Fruit fly (Drosophila melanogaster) whole organism, wandering third instar larva: Measurements from ENCODE around the gene slp2.

Experiments
- Abd-B ChIP-seq: fragments of >200 bp; optimal IDR thresholded peaks from 2 replicates; lab custom pipeline; 2017; ENCODE audit warnings: missing biosample characterization, missing genetic modification characterization
- CG32264 ChIP-seq: fragments of 200-800 bp; sonication (Bioruptor generic); optimal IDR thresholded peaks from 2 replicates; lab custom pipeline; 2016; ENCODE audit warnings: missing biosample characterization, missing genetic modification characterization
- CG9705 ChIP-seq: fragments of 200-800 bp; sonication (Bioruptor generic); optimal IDR thresholded peaks from 2 replicates; lab custom pipeline; 2018; ENCODE audit warnings: missing biosample characterization, mild to moderate bottlenecking, missing genetic modification characterization
- CrebA ChIP-seq: fragments of 200-800 bp; sonication (Bioruptor generic); optimal IDR thresholded peaks from 2 replicates; lab custom pipeline; 2016; ENCODE audit warnings: missing biosample characterization, mild to moderate bottlenecking, missing genetic modification characterization, borderline replicate concordance
- Dfd ChIP-seq: fragments of >200 bp; optimal IDR thresholded peaks from 2 replicates; lab custom pipeline; 2017; ENCODE audit warnings: missing biosample characterization, missing genetic modification characterization
- Dif ChIP-seq: fragments of 200-275, 200-300 bp; sonication (Bioruptor generic); optimal IDR thresholded peaks from 2 replicates; lab custom pipeline; 2018; ENCODE audit warnings: missing biosample characterization, missing genetic modification characterization; ENCODE audit not compliant: partially characterized antibody
- GATAd ChIP-seq: sonication (Bioruptor generic); optimal IDR thresholded peaks from 2 replicates; lab custom pipeline; 2016; ENCODE audit warnings: missing biosample characterization, missing genetic modification characterization
- HLH106 ChIP-seq: fragments of 200-800 bp; optimal IDR thresholded peaks from 3 replicates; lab custom pipeline; 2019; ENCODE audit warnings: missing biosample characterization, mild to moderate bottlenecking, missing genetic modification characterization, moderate library complexity
- Hnf4 ChIP-seq: fragments of 200-800 bp; sonication (Bioruptor generic); optimal IDR thresholded peaks from 2 replicates; lab custom pipeline; 2016; ENCODE audit warnings: missing biosample characterization, mild to moderate bottlenecking, missing genetic modification characterization
- Hr78 ChIP-seq: fragments of >200 bp; optimal IDR thresholded peaks from 2 replicates; lab custom pipeline; 2017; ENCODE audit warnings: missing biosample characterization, missing genetic modification characterization
- Hr83 ChIP-seq: fragments of 200-300 bp; sonication (Bioruptor generic); optimal IDR thresholded peaks from 2 replicates; lab custom pipeline; 2016; ENCODE audit warnings: missing biosample characterization, mild to moderate bottlenecking, missing genetic modification characterization, moderate library complexity; ENCODE audit not compliant: poor library complexity, severe bottlenecking
- Jra ChIP-seq: sonication (Bioruptor generic); optimal IDR thresholded peaks from 2 replicates; lab custom pipeline; 2016; ENCODE audit warnings: missing biosample characterization, missing genetic modification characterization
- Mio ChIP-seq: sonication (Bioruptor generic); optimal IDR thresholded peaks from 2 replicates; lab custom pipeline; 2016; ENCODE audit warnings: missing biosample characterization, missing genetic modification characterization
- Myc ChIP-seq: fragments of >200 bp; optimal IDR thresholded peaks from 2 replicates; lab custom pipeline; 2017
- N ChIP-seq: fragments of >200 bp; optimal IDR thresholded peaks from 2 replicates; lab custom pipeline; 2018; ENCODE audit warnings: missing biosample characterization, missing external identifiers, missing genetic modification characterization
- OdsH ChIP-seq: fragments of 200-800 bp; sonication (Bioruptor generic); optimal IDR thresholded peaks from 2 replicates; lab custom pipeline; 2016; ENCODE audit warnings: missing biosample characterization, mild to moderate bottlenecking, missing genetic modification characterization
- Rel ChIP-seq, 2 experiments: fragments of 200-800 bp; sonication (Bioruptor generic) in 1 of 2; optimal IDR thresholded peaks; 2 replicates in 1 of 2; 3 replicates in 1 of 2; lab custom pipeline; 2016 to 2019; ENCODE audit warnings: mild to moderate bottlenecking in 2 of 2, missing biosample characterization in 2 of 2, missing genetic modification characterization in 2 of 2, moderate library complexity in 1 of 2
- Sp1 ChIP-seq: fragments of 200-800 bp; sonication (Bioruptor generic); optimal IDR thresholded peaks from 3 replicates; lab custom pipeline; 2019; ENCODE audit warnings: missing biosample characterization, mild to moderate bottlenecking, missing genetic modification characterization, moderate library complexity
- Vsx2 ChIP-seq: fragments of 200-300, 225-300 bp; sonication (Bioruptor generic); optimal IDR thresholded peaks from 2 replicates; lab custom pipeline; 2018; ENCODE audit warnings: missing biosample characterization, missing genetic modification characterization; ENCODE audit not compliant: partially characterized antibody
- br ChIP-seq: fragments of 200-800 bp; sonication (Bioruptor generic); optimal IDR thresholded peaks from 2 replicates; lab custom pipeline; 2016; ENCODE audit warnings: missing biosample characterization, missing genetic modification characterization
- brk ChIP-seq: fragments of 200-800 bp; sonication (Bioruptor generic); optimal IDR thresholded peaks from 2 replicates; lab custom pipeline; 2016; ENCODE audit warnings: missing biosample characterization, mild to moderate bottlenecking, missing genetic modification characterization
- dl ChIP-seq, 2 experiments: fragments of 175-275, 200-275 bp in 1 of 2; fragments of 200-275 bp in 1 of 2; sonication (Bioruptor generic); optimal IDR thresholded peaks; lab custom pipeline; 2018; ENCODE audit warnings: mild to moderate bottlenecking in 2 of 2, missing biosample characterization in 2 of 2, missing genetic modification characterization in 2 of 2, moderate library complexity in 2 of 2; ENCODE audit not compliant: partially characterized antibody in 2 of 2, insufficient read depth in 1 of 2
- dmrt93B ChIP-seq: fragments of 200-800 bp; sonication (Bioruptor generic); optimal IDR thresholded peaks from 2 replicates; lab custom pipeline; 2018; ENCODE audit warnings: missing biosample characterization, mild to moderate bottlenecking, missing genetic modification characterization
- dsf ChIP-seq: sonication (Bioruptor generic); optimal IDR thresholded peaks from 2 replicates; lab custom pipeline; 2016; ENCODE audit warnings: missing biosample characterization, missing genetic modification characterization, borderline replicate concordance
- ey ChIP-seq: fragments of 200-800 bp; sonication (Bioruptor generic); optimal IDR thresholded peaks from 2 replicates; lab custom pipeline; 2016; ENCODE audit warnings: missing biosample characterization, missing genetic modification characterization
- foxo ChIP-seq, 2 experiments: fragments of 200-800 bp; sonication (Bioruptor generic); optimal IDR thresholded peaks; 2 replicates in 1 of 2; 3 replicates in 1 of 2; lab custom pipeline; 2016 to 2017; ENCODE audit warnings: missing biosample characterization in 2 of 2, missing genetic modification characterization in 2 of 2
- fru ChIP-seq: fragments of 200-800 bp; sonication (Bioruptor generic); optimal IDR thresholded peaks from 3 replicates; lab custom pipeline; 2016; ENCODE audit warnings: missing biosample characterization, mild to moderate bottlenecking, missing genetic modification characterization
- h ChIP-seq: fragments of 200-800 bp; sonication (Bioruptor generic); optimal IDR thresholded peaks from 3 replicates; lab custom pipeline; 2016; ENCODE audit warnings: missing biosample characterization, mild to moderate bottlenecking, missing genetic modification characterization
- lola ChIP-seq: fragments of >200 bp; optimal IDR thresholded peaks from 2 replicates; lab custom pipeline; 2017; ENCODE audit warnings: missing biosample characterization, missing genetic modification characterization
- psq ChIP-seq: fragments of 200-800 bp; sonication (Bioruptor generic); optimal IDR thresholded peaks from 3 replicates; lab custom pipeline; 2017; ENCODE audit warnings: missing biosample characterization, mild to moderate bottlenecking, missing genetic modification characterization, moderate library complexity
- rgr ChIP-seq: fragments of 200-800 bp; sonication (Bioruptor generic); optimal IDR thresholded peaks from 3 replicates; lab custom pipeline; 2016; ENCODE audit warnings: missing biosample characterization, mild to moderate bottlenecking, missing genetic modification characterization
- sage ChIP-seq: fragments of 200-800 bp; sonication (Bioruptor generic); optimal IDR thresholded peaks from 2 replicates; lab custom pipeline; 2016; ENCODE audit warnings: missing biosample characterization, mild to moderate bottlenecking, missing genetic modification characterization
- sv ChIP-seq: fragments of 200-800 bp; sonication (Bioruptor generic); optimal IDR thresholded peaks from 3 replicates; lab custom pipeline; 2016; ENCODE audit warnings: missing biosample characterization, missing genetic modification characterization
- tai ChIP-seq: sonication (Bioruptor generic); optimal IDR thresholded peaks from 2 replicates; lab custom pipeline; 2016; ENCODE audit warnings: missing biosample characterization, missing genetic modification characterization
- usp ChIP-seq: fragments of >200 bp; optimal IDR thresholded peaks from 2 replicates; lab custom pipeline; 2017; ENCODE audit warnings: missing biosample characterization, missing genetic modification characterization
- woc ChIP-seq: sonication (Bioruptor generic); optimal IDR thresholded peaks from 2 replicates; lab custom pipeline; 2016; ENCODE audit warnings: missing biosample characterization, mild to moderate bottlenecking, missing genetic modification characterization

The slp2 gene

DNA sequence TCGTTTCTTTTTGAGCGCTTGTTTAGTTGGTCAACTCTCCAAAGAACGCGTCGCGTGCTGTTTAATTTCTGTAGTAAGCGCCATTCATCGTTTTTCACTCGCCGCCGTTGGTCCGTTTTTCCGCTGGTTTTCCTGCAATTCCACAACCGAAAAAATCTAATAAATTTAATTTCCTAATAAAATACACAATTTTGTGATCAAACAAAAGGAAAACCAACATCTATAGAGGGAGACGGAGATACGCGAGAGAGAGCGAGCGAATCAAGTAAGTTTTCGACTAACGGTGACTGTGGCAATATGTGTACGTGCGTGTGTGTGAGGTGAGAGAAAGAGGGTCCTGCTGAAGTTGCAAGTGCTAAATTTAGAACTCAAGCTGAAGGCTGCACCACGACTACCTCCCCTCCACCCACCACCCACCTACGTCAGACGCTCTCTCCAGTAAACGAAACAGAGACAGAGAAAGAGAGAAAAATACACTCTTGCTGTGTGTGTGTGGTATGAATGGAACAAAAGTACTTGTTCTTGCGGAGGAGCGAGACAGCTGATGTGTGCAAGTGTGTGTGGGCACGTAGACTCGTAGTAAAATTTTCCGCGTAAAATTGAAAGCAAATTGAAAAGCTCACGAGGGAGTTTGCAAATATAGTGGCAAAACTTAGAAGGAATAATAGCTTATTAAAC is 33.0 kb upstream of the slp2 start, which contains the start of gene Reph:
Gene Reph, plus strand, starts transcription at position 80 of the 678 bp plus-strand sequence.
- TF ChIP-seq Dif (GFP tag; lab: Kevin White, UChicago), result peak; percentile 90
- no peak for TF ChIP-seq Mio (GFP tag; lab: Kevin White, UChicago)
- no peak for TF ChIP-seq sage (GFP tag; lab: Kevin White, UChicago)
- TF ChIP-seq dl (GFP tag; optimal IDR thresholded peaks at IDR 0.05; lab: Kevin White, UChicago; ENCODE audit: insufficient read depth in 1 of 2, partially characterized antibody in 2 of 2), result peak; percentile 60 to 75
- no peak for TF ChIP-seq usp
- TF ChIP-seq Dfd (GFP tag; lab: Kevin White, UChicago), result no peak
- TF ChIP-seq psq (GFP tag; lab: Kevin White, UChicago), result peak; percentile 51
- TF ChIP-seq brk (GFP tag; lab: Kevin White, UChicago), result peak; percentile 2
- TF ChIP-seq HLH106 (tag; lab: Kevin White, UChicago), result peak; percentile 21
- TF ChIP-seq rgr (GFP tag; lab: Kevin White, UChicago), result peak; percentile 67
- TF ChIP-seq Sp1 (GFP tag; lab: Kevin White, UChicago), result no peak
- TF ChIP-seq Rel (GFP tag; optimal IDR thresholded peaks at IDR 0.05; lab: Kevin White, UChicago), result no peak
- TF ChIP-seq Rel (tag; optimal IDR thresholded peaks at IDR 0.05; lab: Kevin White, UChicago), result no peak
- peak; percentile 1 for TF ChIP-seq h (GFP tag; lab: Kevin White, UChicago)
- peak; percentile 35 for TF ChIP-seq Vsx2 (GFP tag; lab: Kevin White, UChicago)
- TF ChIP-seq Jra, result no peak
- peak in 1 of 2 experiments; percentile 17 for TF ChIP-seq foxo (GFP tag; optimal IDR thresholded peaks at IDR 0.05; lab: Kevin White, UChicago)
- peak; percentile 10 for TF ChIP-seq CG9705
- TF ChIP-seq N (GFP tag; lab: Kevin White, UChicago), result peak; percentile 69
- TF ChIP-seq Hr78, result no peak
- TF ChIP-seq Hnf4 (GFP tag; lab: Kevin White, UChicago), result peak; percentile 29
- TF ChIP-seq Abd-B (GFP tag; lab: Kevin White, UChicago), result no peak
- peak; percentile 52 for TF ChIP-seq fru (GFP tag; lab: Kevin White, UChicago)
- peak; percentile 85 for TF ChIP-seq Hr83 (GFP tag; lab: Kevin White, UChicago)
- peak; percentile 31 for TF ChIP-seq br (GFP tag; lab: Kevin White, UChicago)

DNA sequence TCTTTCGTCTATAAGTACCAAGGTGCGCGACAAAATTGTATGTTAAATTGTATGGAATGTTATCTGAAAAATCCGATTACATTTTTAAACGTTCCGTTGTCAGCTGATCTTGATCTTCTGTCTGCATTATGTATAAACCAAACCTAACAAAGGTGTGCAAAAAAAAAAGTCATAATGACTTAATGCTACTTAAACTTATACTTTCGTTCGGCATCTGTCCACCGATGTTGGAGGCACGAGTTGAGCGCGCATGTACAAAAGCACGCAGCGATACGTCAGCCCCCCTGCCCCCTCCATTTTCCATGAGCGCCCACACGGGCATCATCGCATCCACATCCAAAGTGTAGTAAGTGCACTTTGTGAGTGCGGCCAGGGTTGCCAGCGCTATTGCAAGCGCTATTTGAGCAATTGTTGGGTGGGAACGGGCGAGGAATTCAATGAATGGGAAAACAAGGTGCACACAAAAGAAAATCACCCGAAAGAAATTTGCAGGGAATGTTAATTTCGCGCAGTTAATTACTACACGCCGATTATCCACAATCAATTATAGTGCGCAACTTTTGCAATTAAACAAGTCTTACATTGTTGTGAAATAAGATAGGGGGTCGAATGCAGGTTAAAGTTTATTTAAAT is 31.9 kb upstream of the slp2 start:
- TF ChIP-seq Hr78 (no peak), sage (GFP tag; lab: Kevin White, UChicago) (peak; percentile 61), woc (GFP tag; lab: Kevin White, UChicago) (peak; percentile 44), CrebA (GFP tag; lab: Kevin White, UChicago) (peak; percentile 25), br (GFP tag; lab: Kevin White, UChicago) (peak; percentile 81), foxo (GFP tag; optimal IDR thresholded peaks at IDR 0.05; lab: Kevin White, UChicago) (peak; percentile 61 to 83), Hnf4 (GFP tag; lab: Kevin White, UChicago) (peak; percentile 55), dsf (GFP tag; lab: Kevin White, UChicago) (no peak), Vsx2 (GFP tag; lab: Kevin White, UChicago) (no peak), lola (no peak), GATAd (no peak), Dfd (GFP tag; lab: Kevin White, UChicago) (no peak), usp (no peak), ey (peak; percentile 83), brk (GFP tag; lab: Kevin White, UChicago) (no peak), OdsH (GFP tag; lab: Kevin White, UChicago) (peak; percentile 66), Abd-B (GFP tag; lab: Kevin White, UChicago) (no peak), Jra (no peak), Mio (GFP tag; lab: Kevin White, UChicago) (no peak), rgr (GFP tag; lab: Kevin White, UChicago) (peak; percentile 79), sv (GFP tag; lab: Kevin White, UChicago) (peak; percentile 93), CG9705 (peak; percentile 74), Hr83 (GFP tag; lab: Kevin White, UChicago) (no peak), Sp1 (GFP tag; lab: Kevin White, UChicago) (peak; percentile 83), Dif (GFP tag; lab: Kevin White, UChicago) (no peak), Myc (lab: Kevin White, UChicago) (no peak), psq (GFP tag; lab: Kevin White, UChicago) (peak; percentile 67), HLH106 (tag; lab: Kevin White, UChicago) (peak; percentile 88), CG32264 (GFP tag; lab: Kevin White, UChicago) (peak; percentile 73), h (GFP tag; lab: Kevin White, UChicago) (peak; percentile 90), fru (GFP tag; lab: Kevin White, UChicago) (peak; percentile 91), dmrt93B (GFP tag; lab: Kevin White, UChicago) (peak; percentile 70), Rel (GFP tag; optimal IDR thresholded peaks at IDR 0.05; lab: Kevin White, UChicago) (no peak), Rel (tag; optimal IDR thresholded peaks at IDR 0.05; lab: Kevin White, UChicago) (peak; percentile 27), tai (peak; percentile 33)
